Fruit fly (Drosophila melanogaster): ENCODE data around the gene Ddrgk1.
A peak's percentile ranks its signal among the peaks of the same experiment; 100 is the strongest.

Ddrgk1 gene

dm6 chr3R:21205680-21206326 is 9.1 kb upstream of the Ddrgk1 start (continued):
- TF ChIP-seq CG8924 (tag; optimal IDR thresholded peaks at IDR 0.05), result peak; percentile 21
- TF ChIP-seq corto (GFP tag; optimal IDR thresholded peaks at IDR 0.05), result no peak
- TF ChIP-seq CG17328 (GFP tag; IDR thresholded peaks at IDR 0.05), result peak; percentile 37; the same call in 1 of the 2 replicates
- no peak for TF ChIP-seq cad (GFP tag; optimal IDR thresholded peaks at IDR 0.05)
- TF ChIP-seq row (GFP tag; IDR thresholded peaks at IDR 0.05), result peak; percentile 43
- peak; percentile 41; the same call in 1 of the 2 replicates for TF ChIP-seq lmd (GFP tag; IDR thresholded peaks at IDR 0.05)
- TF ChIP-seq CG6813 (GFP tag; optimal IDR thresholded peaks at IDR 0.05), result no peak
- no peak for TF ChIP-seq TFAM (GFP tag; optimal IDR thresholded peaks at IDR 0.05)
- no peak for TF ChIP-seq Spps (tag; optimal IDR thresholded peaks at IDR 0.05)
- TF ChIP-seq eve (GFP tag; optimal IDR thresholded peaks at IDR 0.05), result no peak
- TF ChIP-seq E2f1 (GFP tag; IDR thresholded peaks at IDR 0.05), result peak; percentile 43; the same call in 1 of the 2 replicates
- no peak for TF ChIP-seq Hr39 (optimal IDR thresholded peaks at IDR 0.05)
- peak; percentile 35 for TF ChIP-seq CG17829 (tag; optimal IDR thresholded peaks at IDR 0.05)
- peak; percentile 14 for TF ChIP-seq CTCF (GFP tag; optimal IDR thresholded peaks at IDR 0.05)
- peak; percentile 14 for TF ChIP-seq unpg (GFP tag; optimal IDR thresholded peaks at IDR 0.05)
- TF ChIP-seq Ptx1 (GFP tag; IDR thresholded peaks at IDR 0.05), result peak; percentile 52
- TF ChIP-seq stc (GFP tag; IDR thresholded peaks at IDR 0.05), result peak; percentile 55; the same call in 1 of the 2 replicates
- no peak for TF ChIP-seq zen (tag; optimal IDR thresholded peaks at IDR 0.05)
- peak; percentile 15 for TF ChIP-seq gsb-n (tag; optimal IDR thresholded peaks at IDR 0.05)
- TF ChIP-seq CG6254 (GFP tag; optimal IDR thresholded peaks at IDR 0.05), result peak; percentile 40
- TF ChIP-seq Chrac-16 (GFP tag; optimal IDR thresholded peaks at IDR 0.05), result peak; percentile 13
- no peak for TF ChIP-seq CG14965 (GFP tag; optimal IDR thresholded peaks at IDR 0.05; ENCODE audit: borderline replicate concordance)
- TF ChIP-seq wdn (GFP tag; IDR thresholded peaks at IDR 0.05), result no peak
- TF ChIP-seq Blimp-1 (GFP tag; optimal IDR thresholded peaks at IDR 0.05), result peak; percentile 66
- TF ChIP-seq CG2875 (GFP tag; optimal IDR thresholded peaks at IDR 0.05), result peak; percentile 62
- no peak for TF ChIP-seq ftz-f1 (GFP tag; optimal IDR thresholded peaks at IDR 0.05)
- no peak for TF ChIP-seq Nf-YC (tag; optimal IDR thresholded peaks at IDR 0.05)
- no peak for TF ChIP-seq Abd-B (GFP tag; optimal IDR thresholded peaks at IDR 0.05)
- TF ChIP-seq dm (GFP tag; optimal IDR thresholded peaks at IDR 0.05), result no peak
- TF ChIP-seq CG3407 (GFP tag; optimal IDR thresholded peaks at IDR 0.05), result peak; percentile 3
- TF ChIP-seq CG9437 (GFP tag; optimal IDR thresholded peaks at IDR 0.05), result peak; percentile 51
- TF ChIP-seq Hmx (GFP tag; optimal IDR thresholded peaks at IDR 0.05), result no peak
- TF ChIP-seq CG33557 (GFP tag; optimal IDR thresholded peaks at IDR 0.05), result no peak
- TF ChIP-seq CG18011 (GFP tag; optimal IDR thresholded peaks at IDR 0.05), result no peak
- no peak for TF ChIP-seq nerfin-1 (tag; optimal IDR thresholded peaks at IDR 0.05)
- TF ChIP-seq sens (GFP tag), result no peak
- no peak for TF ChIP-seq wek (GFP tag; optimal IDR thresholded peaks at IDR 0.05)
- no peak for TF ChIP-seq Fer2 (tag; optimal IDR thresholded peaks at IDR 0.05)
- peak; percentile 55 for TF ChIP-seq nmo (GFP tag; optimal IDR thresholded peaks at IDR 0.05)
- TF ChIP-seq ERR (GFP tag; optimal IDR thresholded peaks at IDR 0.05), result no peak
- no peak for TF ChIP-seq Nf-YB (GFP tag; optimal IDR thresholded peaks at IDR 0.05)
- TF ChIP-seq CG31365 (tag; optimal IDR thresholded peaks at IDR 0.05), result no peak
- TF ChIP-seq CG30431 (GFP tag; optimal IDR thresholded peaks at IDR 0.05), result no peak
- no peak for TF ChIP-seq Elba2 (GFP tag; optimal IDR thresholded peaks at IDR 0.05)
- no peak for TF ChIP-seq CG2199 (GFP tag; IDR thresholded peaks at IDR 0.05)
- TF ChIP-seq MTF-1 (GFP tag; optimal IDR thresholded peaks at IDR 0.05; ENCODE audit: borderline replicate concordance), result no peak
- TF ChIP-seq Awh (GFP tag; IDR thresholded peaks at IDR 0.05), result 0 out of 2 replicates have a peak, but pooled peaks have one; percentile 35
- TF ChIP-seq Vsx1 (GFP tag; optimal IDR thresholded peaks at IDR 0.05), result peak; percentile 13
- no peak; the same call in 1 of the 2 replicates for TF ChIP-seq esg (GFP tag; conservative IDR thresholded peaks at IDR 0.05)
- no peak for TF ChIP-seq kay (GFP tag; optimal IDR thresholded peaks at IDR 0.05)
- no peak for TF ChIP-seq Ada2b (GFP tag; IDR thresholded peaks at IDR 0.05)
